Worm (Caenorhabditis elegans) whole organism, midembryonic: ENCODE measurements around the gene mlt-7.

Source experiments
- T22C8.4 ChIP-seq: fragments of 200-800 bp; sonication (Bioruptor generic); IDR thresholded peaks from 2 replicates; pipeline ENCODE4 v1.3.6; 2022; ENCODE audit warnings: missing genetic modification characterization, missing compliant biosample characterization
- cog-1 ChIP-seq: sonication (generic microtip); optimal IDR thresholded peaks from 2 replicates; lab custom pipeline; 2016; ENCODE audit warnings: missing genetic modification characterization, missing compliant biosample characterization
- flt-1 ChIP-seq: fragments of 200-800 bp; sonication (Bioruptor generic); IDR thresholded peaks from 2 replicates; pipeline ENCODE4 v1.3.6; 2022; ENCODE audit warnings: missing genetic modification characterization, missing compliant biosample characterization
- klf-2 ChIP-seq: fragments of 200-800 bp; sonication (Bioruptor generic); conservative IDR thresholded peaks from 2 replicates; pipeline ENCODE4 v1.3.6; 2022; ENCODE audit warnings: missing genetic modification reagents, missing genetic modification characterization, missing compliant biosample characterization
- med-1 ChIP-seq: sonication (generic microtip); optimal IDR thresholded peaks from 2 replicates; lab custom pipeline; 2017; ENCODE audit warnings: missing genetic modification characterization, mild to moderate bottlenecking, missing compliant biosample characterization, antibody characterized with exemption, missing genetic modification reagents; ENCODE audit not compliant: insufficient read depth
- ref-1 ChIP-seq: fragments of 200-800 bp; sonication (Bioruptor generic); conservative IDR thresholded peaks from 2 replicates; pipeline ENCODE4 v1.3.6; 2022; ENCODE audit warnings: missing genetic modification reagents, missing genetic modification characterization, missing compliant biosample characterization
- tab-1 ChIP-seq: fragments of 200-800 bp; sonication (Bioruptor generic); IDR thresholded peaks from 2 replicates; pipeline ENCODE4 v1.3.6; 2022; ENCODE audit warnings: missing genetic modification characterization, missing compliant biosample characterization
- ztf-23 ChIP-seq: fragments of 200-800 bp; sonication (Bioruptor generic); IDR thresholded peaks from 2 replicates; pipeline ENCODE4 v1.3.6; 2022; ENCODE audit warnings: missing genetic modification reagents, missing genetic modification characterization, missing compliant biosample characterization
- ztf-29 ChIP-seq: fragments of 200-800 bp; sonication (Bioruptor generic); IDR thresholded peaks from 2 replicates; pipeline ENCODE4 v1.3.6; 2022; ENCODE audit warnings: missing genetic modification reagents, missing genetic modification characterization, missing compliant biosample characterization

mlt-7 gene

ce11 chrII:4405358-4405757, 12.6 kb downstream of the mlt-7 start, which contains the start of gene ZK430.5:
TSS of gene ZK430.5 (plus strand) at chrII:4405658.
- TF ChIP-seq med-1, result no peak
- no peak for TF ChIP-seq klf-2 (GFP tag; lab: Robert Waterston, UW)
- no peak for TF ChIP-seq cog-1 (tag; lab: Kevin White, UChicago)
- TF ChIP-seq flt-1 (GFP tag; lab: Robert Waterston, UW), result no peak
- TF ChIP-seq tab-1, result no peak
- no peak for TF ChIP-seq T22C8.4 (GFP tag; lab: Robert Waterston, UW)
- no peak for TF ChIP-seq ztf-23

ce11 chrII:4409650-4410049, 16.8 kb downstream of the mlt-7 start:
- TF ChIP-seq klf-2 (GFP tag; lab: Robert Waterston, UW) (no peak), T22C8.4 (GFP tag; lab: Robert Waterston, UW) (no peak), cog-1 (tag; lab: Kevin White, UChicago) (no peak), ref-1 (GFP tag; lab: Robert Waterston, UW) (no peak), ztf-23 (no peak), tab-1 (no peak), flt-1 (GFP tag; lab: Robert Waterston, UW) (no peak), med-1 (no peak), ztf-29 (GFP tag; lab: Robert Waterston, UW) (no peak)

- no peak for TF ChIP-seq klf-2 (GFP tag; lab: Robert Waterston, UW)
- no peak for TF ChIP-seq cog-1 (tag; lab: Kevin White, UChicago)
- no peak for TF ChIP-seq T22C8.4 (GFP tag; lab: Robert Waterston, UW)
- TF ChIP-seq tab-1, result no peak
Measured at ce11 chrII:4417333-4417732, 24.5 kb downstream of the mlt-7 start, which contains the start of gene sod-5. TSS of gene sod-5 (plus strand) at chrII:4417633.

- TF ChIP-seq ztf-23, result no peak
- no peak for TF ChIP-seq flt-1 (GFP tag; lab: Robert Waterston, UW)
- no peak for TF ChIP-seq T22C8.4 (GFP tag; lab: Robert Waterston, UW)
- no peak for TF ChIP-seq med-1
- no peak for TF ChIP-seq tab-1
Measured at ce11 chrII:4419956-4420355, 27.1 kb downstream of the mlt-7 start, which contains the start of gene bpnt-1. TSS of gene bpnt-1 (plus strand) at chrII:4420256.

ce11 chrII:4424807-4425206, 32.0 kb downstream of the mlt-7 start, which contains the start of the genes dcaf-13 and toe-1:
TSS of gene dcaf-13 (minus strand) at chrII:4424902.
TSS of gene toe-1 (plus strand) at chrII:4425167.
- no peak for TF ChIP-seq ztf-23
- no peak for TF ChIP-seq ref-1 (GFP tag; lab: Robert Waterston, UW)
- no peak for TF ChIP-seq ztf-29 (GFP tag; lab: Robert Waterston, UW)
- TF ChIP-seq med-1, result no peak

DNA sequence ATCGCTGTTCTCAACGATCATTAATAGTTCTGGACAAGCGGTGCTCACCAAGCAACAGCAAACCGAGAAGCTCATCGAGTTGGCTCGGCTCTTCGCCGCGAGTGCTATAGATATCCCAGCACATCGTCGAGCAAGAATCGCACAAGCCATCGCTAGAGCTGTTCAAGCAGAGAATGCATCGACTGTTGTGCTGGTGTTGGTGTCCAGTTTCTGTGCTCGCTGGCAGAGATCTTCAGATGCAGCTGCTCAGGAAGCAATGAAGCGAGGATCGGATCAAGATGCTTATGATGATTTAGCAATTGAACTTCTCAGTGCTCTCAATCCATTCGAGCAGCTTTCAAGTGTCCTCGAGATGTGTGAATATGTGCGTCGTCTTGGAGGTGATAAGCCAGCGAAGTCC, 35.3 kb downstream of the mlt-7 start:
- TF ChIP-seq tab-1, result no peak
- no peak for TF ChIP-seq T22C8.4 (GFP tag; lab: Robert Waterston, UW)

- TF ChIP-seq klf-2 (GFP tag; lab: Robert Waterston, UW) (no peak), cog-1 (tag; lab: Kevin White, UChicago) (no peak), ztf-23 (no peak), tab-1 (no peak), med-1 (no peak), ztf-29 (GFP tag; lab: Robert Waterston, UW) (no peak), flt-1 (GFP tag; lab: Robert Waterston, UW) (no peak), T22C8.4 (GFP tag; lab: Robert Waterston, UW) (no peak), ref-1 (GFP tag; lab: Robert Waterston, UW) (no peak)
Measured at ce11 chrII:4433146-4433545, 40.3 kb downstream of the mlt-7 start, which contains the start of gene nhr-109. TSS of gene nhr-109 (plus strand) at chrII:4433367.

DNA sequence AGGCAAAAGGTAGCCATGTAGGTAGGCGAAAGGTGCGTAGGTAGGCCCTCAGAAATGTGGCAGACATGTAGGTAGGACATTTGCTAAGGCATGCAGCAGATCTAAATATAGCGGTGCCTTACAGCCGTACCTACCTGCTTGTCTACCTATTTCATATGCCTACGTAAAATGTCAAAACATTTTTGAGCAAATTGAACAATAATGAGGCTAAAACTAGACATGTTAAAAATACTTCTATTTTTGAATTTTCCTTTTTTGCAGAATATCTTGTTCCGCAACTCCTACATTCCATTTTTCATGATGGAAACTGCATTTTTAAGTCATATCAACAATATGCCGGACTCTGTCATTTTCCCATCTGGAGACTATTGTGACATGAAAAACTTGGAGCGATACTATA, 41.5 kb downstream of the mlt-7 start:
- TF ChIP-seq ztf-29 (GFP tag; lab: Robert Waterston, UW) (no peak), klf-2 (GFP tag; lab: Robert Waterston, UW) (no peak), ztf-23 (no peak), T22C8.4 (GFP tag; lab: Robert Waterston, UW) (no peak), tab-1 (no peak), cog-1 (tag; lab: Kevin White, UChicago) (no peak), ref-1 (GFP tag; lab: Robert Waterston, UW) (no peak)

ce11 chrII:4435134-4435533, 42.3 kb downstream of the mlt-7 start, which contains the start of gene nhr-273:
TSS of gene nhr-273 (plus strand) at chrII:4435300.
- TF ChIP-seq med-1 (no peak), ztf-23 (no peak), ztf-29 (GFP tag; lab: Robert Waterston, UW) (no peak)

DNA sequence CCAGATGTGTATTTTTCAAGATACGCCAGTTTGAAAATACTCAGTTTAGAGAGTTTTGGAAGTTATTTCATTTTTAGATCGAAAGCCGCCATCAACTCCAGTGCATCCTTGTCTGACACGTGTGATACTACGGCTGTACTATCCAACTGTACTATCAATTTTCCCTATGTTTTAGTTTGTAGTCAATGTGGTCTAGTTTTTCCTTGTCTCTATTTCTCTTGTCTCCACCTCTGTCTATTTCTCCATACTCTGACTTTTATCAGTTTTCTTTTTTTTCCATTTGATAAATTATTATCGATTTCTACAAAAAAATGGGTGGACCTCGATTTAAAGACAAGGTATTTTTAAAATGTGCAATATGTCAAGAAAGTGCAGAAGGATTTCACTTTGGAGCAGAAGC, 45.8 kb downstream of the mlt-7 start, which contains the start of gene nhr-16:
TSS of gene nhr-16 (plus strand) at position 205 of the 400 bp plus-strand sequence.
- TF ChIP-seq med-1 (no peak), klf-2 (GFP tag; lab: Robert Waterston, UW) (no peak), ztf-29 (GFP tag; lab: Robert Waterston, UW) (no peak), T22C8.4 (GFP tag; lab: Robert Waterston, UW) (no peak), ztf-23 (no peak)

ce11 chrII:4441278-4441677, 48.5 kb downstream of the mlt-7 start:
- TF ChIP-seq tab-1 (no peak), klf-2 (GFP tag; lab: Robert Waterston, UW) (no peak), ztf-29 (GFP tag; lab: Robert Waterston, UW) (no peak), ztf-23 (no peak), flt-1 (GFP tag; lab: Robert Waterston, UW) (no peak), T22C8.4 (GFP tag; lab: Robert Waterston, UW) (no peak), med-1 (no peak), ref-1 (GFP tag; lab: Robert Waterston, UW) (no peak), cog-1 (tag; lab: Kevin White, UChicago) (no peak)
